Worm (Caenorhabditis elegans) whole organism, L2 larva: Measurements from ENCODE around the gene tdo-2.

ENCODE experiments used
- C34F6.9 ChIP-seq: fragments of 150-350 bp; optimal IDR thresholded peaks from 2 replicates; lab custom pipeline; 2014; ENCODE audit warnings: missing biosample characterization, missing genetic modification characterization
- F13H6.1 ChIP-seq: sonication (generic microtip); optimal IDR thresholded peaks from 2 replicates; lab custom pipeline; 2016; ENCODE audit warnings: missing genetic modification characterization, missing compliant biosample characterization
- R02D3.7 ChIP-seq: fragments of 150-350 bp; optimal IDR thresholded peaks from 2 replicates; lab custom pipeline; 2014; ENCODE audit warnings: missing biosample characterization, missing genetic modification characterization
- Y55F3AM.14 ChIP-seq: fragments of 200-800 bp; sonication (Bioruptor generic); optimal IDR thresholded peaks from 2 replicates; lab custom pipeline; 2018; ENCODE audit warnings: mild to moderate bottlenecking, missing genetic modification characterization, missing compliant biosample characterization
- ama-1 ChIP-seq: fragments of 150-350 bp; optimal IDR thresholded peaks from 2 replicates; lab custom pipeline; 2018; ENCODE audit warnings: inconsistent platforms
- blmp-1 ChIP-seq: sonication (generic microtip); optimal IDR thresholded peaks from 2 replicates; lab custom pipeline; 2017; ENCODE audit warnings: missing genetic modification characterization, mild to moderate bottlenecking, missing compliant biosample characterization, antibody characterized with exemption, moderate library complexity; ENCODE audit not compliant: insufficient read depth
- ceh-16 ChIP-seq: fragments of 150-350 bp; optimal IDR thresholded peaks from 2 replicates; lab custom pipeline; 2014; ENCODE audit warnings: missing biosample characterization, missing genetic modification characterization
- crh-2 ChIP-seq: sonication (generic microtip); optimal IDR thresholded peaks from 2 replicates; lab custom pipeline; 2017; ENCODE audit warnings: missing biosample characterization, missing genetic modification characterization
- dmd-4 ChIP-seq: sonication (generic microtip); optimal IDR thresholded peaks from 2 replicates; lab custom pipeline; 2017; ENCODE audit warnings: missing biosample characterization, missing genetic modification characterization
- egl-27 ChIP-seq: sonication (generic microtip); optimal IDR thresholded peaks from 3 replicates; lab custom pipeline; 2017; ENCODE audit warnings: missing biosample characterization, missing genetic modification reagents, missing genetic modification characterization
- elt-3 ChIP-seq: sonication (generic microtip); optimal IDR thresholded peaks from 2 replicates; lab custom pipeline; 2017; ENCODE audit warnings: missing biosample characterization, missing genetic modification characterization
- fos-1 ChIP-seq: fragments of 150-350 bp; optimal IDR thresholded peaks from 2 replicates; lab custom pipeline; 2014; ENCODE audit warnings: missing biosample characterization, missing genetic modification characterization
- gmeb-1 ChIP-seq: fragments of 150-350 bp; optimal IDR thresholded peaks from 2 replicates; lab custom pipeline; 2014; ENCODE audit warnings: missing biosample characterization, missing genetic modification characterization
- lin-11 ChIP-seq: fragments of 150-350 bp; sonication (generic microtip); optimal IDR thresholded peaks from 2 replicates; lab custom pipeline; 2014; ENCODE audit warnings: missing biosample characterization, missing genetic modification characterization, inconsistent platforms, mixed read lengths
- lin-13 ChIP-seq: fragments of 150-350 bp; optimal IDR thresholded peaks from 2 replicates; lab custom pipeline; 2014; ENCODE audit warnings: missing biosample characterization, missing genetic modification reagents, missing genetic modification characterization
- lsy-2 ChIP-seq, 2 experiments: fragments of 150-350 bp in 1 of 2; sonication (generic microtip) in 1 of 2; optimal IDR thresholded peaks; 2 replicates each; lab custom pipeline; 2014 to 2017; ENCODE audit warnings: missing biosample characterization in 2 of 2, missing genetic modification characterization in 2 of 2
- mab-5 ChIP-seq: fragments of 150-350 bp; optimal IDR thresholded peaks from 2 replicates; lab custom pipeline; 2014; ENCODE audit warnings: missing biosample characterization, missing genetic modification characterization
- mdl-1 ChIP-seq, 2 experiments: fragments of 150-350 bp in 1 of 2; sonication (generic microtip) in 1 of 2; optimal IDR thresholded peaks; 2 replicates each; lab custom pipeline; 2017; ENCODE audit warnings: missing biosample characterization in 2 of 2, missing genetic modification characterization in 2 of 2
- nhr-129 ChIP-seq: fragments of 150-350 bp; optimal IDR thresholded peaks from 2 replicates; lab custom pipeline; 2014; ENCODE audit warnings: missing biosample characterization, missing genetic modification characterization
- nhr-21 ChIP-seq: fragments of 150-350 bp; optimal IDR thresholded peaks from 2 replicates; lab custom pipeline; 2014; ENCODE audit warnings: missing biosample characterization, missing genetic modification characterization
- nhr-23 ChIP-seq: fragments of 150-350 bp; optimal IDR thresholded peaks from 2 replicates; lab custom pipeline; 2014; ENCODE audit warnings: missing biosample characterization, missing genetic modification reagents, missing genetic modification characterization
- nhr-25 ChIP-seq: fragments of 150-350 bp; sonication (generic microtip); optimal IDR thresholded peaks from 3 replicates; lab custom pipeline; 2014; ENCODE audit warnings: missing biosample characterization, missing genetic modification characterization
- peb-1 ChIP-seq: fragments of 150-350 bp; optimal IDR thresholded peaks from 2 replicates; lab custom pipeline; 2014; ENCODE audit warnings: missing biosample characterization, missing genetic modification characterization
- sem-4 ChIP-seq: fragments of 150-350 bp; optimal IDR thresholded peaks from 2 replicates; lab custom pipeline; 2014; ENCODE audit warnings: missing biosample characterization, missing genetic modification reagents, missing genetic modification characterization
- skn-1 ChIP-seq: sonication (generic microtip); optimal IDR thresholded peaks from 2 replicates; lab custom pipeline; 2017; ENCODE audit warnings: missing biosample characterization, missing genetic modification characterization
- sma-3 ChIP-seq: sonication (generic microtip); optimal IDR thresholded peaks from 2 replicates; lab custom pipeline; 2016; ENCODE audit warnings: missing genetic modification reagents, missing genetic modification characterization, missing compliant biosample characterization
- sma-9 ChIP-seq, 2 experiments: fragments of 150-350 bp in 1 of 2; sonication (generic microtip) in 1 of 2; optimal IDR thresholded peaks; 2 replicates each; lab custom pipeline; 2014 to 2016; ENCODE audit warnings: missing genetic modification characterization in 2 of 2, mild to moderate bottlenecking in 1 of 2, missing biosample characterization in 1 of 2, missing compliant biosample characterization in 1 of 2, missing genetic modification reagents in 1 of 2, moderate library complexity in 1 of 2
- unc-39 ChIP-seq: fragments of 150-350 bp; optimal IDR thresholded peaks from 2 replicates; lab custom pipeline; 2014; ENCODE audit warnings: missing biosample characterization, missing genetic modification characterization
- unc-55 ChIP-seq: fragments of 150-350 bp; sonication (generic microtip); optimal IDR thresholded peaks from 3 replicates; lab custom pipeline; 2014; ENCODE audit warnings: missing biosample characterization, missing genetic modification reagents, missing genetic modification characterization
- zag-1 ChIP-seq: fragments of 150-350 bp; optimal IDR thresholded peaks from 2 replicates; lab custom pipeline; 2014; ENCODE audit warnings: missing biosample characterization, missing genetic modification characterization
- ztf-4 ChIP-seq: fragments of 150-350 bp; optimal IDR thresholded peaks from 2 replicates; lab custom pipeline; 2014; ENCODE audit warnings: missing biosample characterization, missing genetic modification characterization

The tdo-2 gene

ce11 chrIII:5879291-5879968 lies 40.3 kb downstream of the tdo-2 start, which contains the start of gene hpo-10:
hpo-10 (plus strand) TSS chrIII:5879489.
- TF ChIP-seq C34F6.9 (tag; lab: Kevin White, UChicago) (peak; percentile 56), gmeb-1 (tag; lab: Kevin White, UChicago) (peak; percentile 1), crh-2 (tag; lab: Kevin White, UChicago) (peak; percentile 52), lsy-2 (tag; optimal IDR thresholded peaks at IDR 0.05; lab: Kevin White, UChicago) (peak; percentile 9 to 57), nhr-25 (tag; lab: Kevin White, UChicago) (peak; percentile 17), skn-1 (tag; lab: Kevin White, UChicago) (no peak), sem-4 (tag; lab: Kevin White, UChicago) (no peak), lin-13 (GFP tag; lab: Kevin White, UChicago) (peak; percentile 41), unc-55 (GFP tag; lab: Kevin White, UChicago) (peak; percentile 55)

- TF ChIP-seq unc-55 (GFP tag; lab: Kevin White, UChicago) (peak; percentile 15), blmp-1 (tag; lab: Kevin White, UChicago) (peak; percentile 52), unc-39 (tag; lab: Kevin White, UChicago) (no peak), C34F6.9 (tag; lab: Kevin White, UChicago) (peak; percentile 18), nhr-25 (tag; lab: Kevin White, UChicago) (peak; percentile 8), elt-3 (tag; lab: Kevin White, UChicago) (no peak), nhr-23 (no peak), lin-11 (tag; lab: Kevin White, UChicago) (no peak), sem-4 (tag; lab: Kevin White, UChicago) (no peak), lsy-2 (tag; optimal IDR thresholded peaks at IDR 0.05; lab: Kevin White, UChicago) (peak in 1 of 2 experiments; percentile 76)
Observed at ce11 chrIII:5878215-5878614, 41.5 kb downstream of the tdo-2 start, which contains the start of the genes mig-21 and F01F1.2. mig-21 (minus strand) TSS chrIII:5878380. F01F1.2 (plus strand) TSS chrIII:5878554.

- TF ChIP-seq R02D3.7 (no peak), sma-9 (GFP tag; optimal IDR thresholded peaks at IDR 0.05; lab: Kevin White, UChicago) (no peak), sma-9 (tag; optimal IDR thresholded peaks at IDR 0.05; lab: Kevin White, UChicago) (no peak), mab-5 (tag; lab: Kevin White, UChicago) (no peak), dmd-4 (tag; lab: Kevin White, UChicago) (no peak), nhr-23 (no peak), mdl-1 (tag; optimal IDR thresholded peaks at IDR 0.05; lab: Kevin White, UChicago) (peak in 1 of 2 experiments; percentile 5), Y55F3AM.14 (no peak), nhr-21 (tag; lab: Kevin White, UChicago) (peak; percentile 52), zag-1 (tag; lab: Kevin White, UChicago) (no peak), lsy-2 (tag; optimal IDR thresholded peaks at IDR 0.05; lab: Kevin White, UChicago) (peak in 1 of 2 experiments; percentile 21), peb-1 (tag; lab: Kevin White, UChicago) (no peak), ztf-4 (tag; lab: Kevin White, UChicago) (no peak), crh-2 (tag; lab: Kevin White, UChicago) (peak; percentile 42), sma-3 (GFP tag; lab: Kevin White, UChicago) (peak; percentile 35), fos-1 (tag; lab: Kevin White, UChicago) (no peak), elt-3 (tag; lab: Kevin White, UChicago) (no peak), gmeb-1 (tag; lab: Kevin White, UChicago) (peak; percentile 21), F13H6.1 (tag; lab: Kevin White, UChicago) (no peak), skn-1 (tag; lab: Kevin White, UChicago) (no peak)
- TF ChIP-seq, all 48 proteins: peak for 6
Observed at ce11 chrIII:5876867-5877641, 42.7 kb downstream of the tdo-2 start.

- TF ChIP-seq ama-1 (lab: Kevin White, UChicago) (peak; percentile 86), nhr-25 (tag; lab: Kevin White, UChicago) (peak; percentile 37), nhr-129 (tag; lab: Kevin White, UChicago) (peak; percentile 3), ceh-16 (tag; lab: Kevin White, UChicago) (peak; percentile 9), sma-9 (GFP tag; optimal IDR thresholded peaks at IDR 0.05; lab: Kevin White, UChicago) (no peak), sma-9 (tag; optimal IDR thresholded peaks at IDR 0.05; lab: Kevin White, UChicago) (no peak), gmeb-1 (tag; lab: Kevin White, UChicago) (peak; percentile 23), nhr-21 (tag; lab: Kevin White, UChicago) (peak; percentile 25), unc-39 (tag; lab: Kevin White, UChicago) (no peak), fos-1 (tag; lab: Kevin White, UChicago) (peak; percentile 3), blmp-1 (tag; lab: Kevin White, UChicago) (peak; percentile 6), R02D3.7 (no peak), skn-1 (tag; lab: Kevin White, UChicago) (no peak), F13H6.1 (tag; lab: Kevin White, UChicago) (peak; percentile 15), egl-27 (no peak), sma-3 (GFP tag; lab: Kevin White, UChicago) (peak; percentile 8)
Observed at ce11 chrIII:5876140-5876675, 43.5 kb downstream of the tdo-2 start, which contains the start of gene aldo-2. aldo-2 (minus strand) TSS chrIII:5876625.
